Worm (Caenorhabditis elegans): ENCODE data around the gene C16C8.18.

DNA sequence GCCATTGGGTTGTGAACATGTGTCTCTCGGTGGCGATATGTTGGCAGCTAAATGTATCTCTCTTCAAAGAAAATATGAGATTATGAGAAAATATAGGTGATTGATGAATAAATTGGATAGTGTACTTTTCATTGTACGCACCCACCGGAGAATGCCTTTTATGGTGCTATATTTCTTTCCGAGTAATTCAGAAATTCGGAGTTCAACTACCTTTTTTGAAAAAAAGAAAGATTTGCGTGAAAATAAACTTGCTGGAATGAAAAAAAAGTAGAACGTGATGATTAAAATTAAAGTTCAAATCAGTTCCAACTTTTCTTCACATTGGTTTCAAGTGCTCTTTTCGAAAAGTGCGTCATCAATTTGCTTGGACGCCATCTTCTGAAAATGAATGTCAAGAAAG lies 26.0 kb upstream of the C16C8.18 start, which contains the start of gene nep-8:
- TF ChIP-seq rcor-1 (GFP tag; IDR thresholded peaks at IDR 0.05) (no peak), ccch-3 (GFP tag; optimal IDR thresholded peaks at IDR 0.05) (no peak), lin-54 (GFP tag; optimal IDR thresholded peaks at IDR 0.05) (no peak)
